Worm (Caenorhabditis elegans): ENCODE measurements around the gene T09A5.4.
A peak's percentile ranks its signal among the peaks of the same experiment; 100 is the strongest.

Gene T09A5.4

ce11 chrII:7880373-7880862 lies 34.4 kb downstream of the T09A5.4 start, which contains the start of gene perm-1 (continued):
- no peak for TF ChIP-seq F57A8.1 (GFP tag; optimal IDR thresholded peaks at IDR 0.05)
- TF ChIP-seq attf-3 (GFP tag; conservative IDR thresholded peaks at IDR 0.05) = peak; percentile 51; the same call in 1 of the 2 replicates
- no peak for TF ChIP-seq hlh-26 (GFP tag; conservative IDR thresholded peaks at IDR 0.05)
- no peak for TF ChIP-seq nhr-27 (tag; optimal IDR thresholded peaks at IDR 0.05)
- no peak for TF ChIP-seq hlh-12 (tag; optimal IDR thresholded peaks at IDR 0.05)
- peak; percentile 85 for TF ChIP-seq dox-1 (GFP tag; IDR thresholded peaks at IDR 0.05)
- no peak for TF ChIP-seq unc-62 (GFP tag; optimal IDR thresholded peaks at IDR 0.05)
- TF ChIP-seq sdz-38 (tag; optimal IDR thresholded peaks at IDR 0.05) = no peak
- TF ChIP-seq ztf-18 (tag; optimal IDR thresholded peaks at IDR 0.05) = peak; percentile 44
- TF ChIP-seq lin-54 (GFP tag; optimal IDR thresholded peaks at IDR 0.05) = peak; percentile 89
- TF ChIP-seq lir-1 (GFP tag; conservative IDR thresholded peaks at IDR 0.05) = peak; percentile 36; the same call in 1 of the 2 replicates
- TF ChIP-seq madf-3 (GFP tag; IDR thresholded peaks at IDR 0.05) = peak; percentile 91
- no peak for TF ChIP-seq mxl-1 (tag; optimal IDR thresholded peaks at IDR 0.05)
- no peak for TF ChIP-seq ztf-6 (GFP tag; IDR thresholded peaks at IDR 0.05)
- TF ChIP-seq F55B11.4 (tag; optimal IDR thresholded peaks at IDR 0.05; ENCODE audit: borderline replicate concordance, insufficient read depth) = no peak
- TF ChIP-seq mcd-1 (GFP tag; IDR thresholded peaks at IDR 0.05) = peak; percentile 65; the same call in 1 of the 2 replicates
- peak; percentile 37 for TF ChIP-seq F23B12.7 (tag; optimal IDR thresholded peaks at IDR 0.05; ENCODE audit: insufficient read depth)
- TF ChIP-seq hmg-1.2 (GFP tag; IDR thresholded peaks at IDR 0.05) = peak; percentile 71; the same call in 1 of the 2 replicates
- no peak for TF ChIP-seq B0035.1 (tag; optimal IDR thresholded peaks at IDR 0.05)
- peak; percentile 95 for TF ChIP-seq xnd-1 (tag; optimal IDR thresholded peaks at IDR 0.05)
- no peak for TF ChIP-seq lsy-27 (tag; optimal IDR thresholded peaks at IDR 0.05; ENCODE audit: borderline replicate concordance, insufficient read depth)
- TF ChIP-seq him-1 (tag; optimal IDR thresholded peaks at IDR 0.05) = peak; percentile 44
- TF ChIP-seq repo-1 (tag; optimal IDR thresholded peaks at IDR 0.05) = no peak
- no peak for TF ChIP-seq ceh-79 (tag; optimal IDR thresholded peaks at IDR 0.05)
- no peak for TF ChIP-seq F22D6.2 (tag; optimal IDR thresholded peaks at IDR 0.05)
- TF ChIP-seq C17E4.6 (GFP tag; IDR thresholded peaks at IDR 0.05) = 0 out of 2 replicates have a peak, but pooled peaks have one; percentile 60
- TF ChIP-seq ztf-28 (GFP tag; IDR thresholded peaks at IDR 0.05) = peak; percentile 71; the same call in 1 of the 2 replicates
- peak; percentile 92 for TF ChIP-seq hsf-1 (GFP tag; IDR thresholded peaks at IDR 0.05)
- peak; percentile 50; the same call in 1 of the 2 replicates for TF ChIP-seq Y53G8AR.9 (GFP tag; conservative IDR thresholded peaks at IDR 0.05)
- TF ChIP-seq egl-44 (GFP tag; IDR thresholded peaks at IDR 0.05) = no peak
- peak; percentile 47 for TF ChIP-seq hrde-1 (tag; optimal IDR thresholded peaks at IDR 0.05; ENCODE audit: borderline replicate concordance)
- TF ChIP-seq madf-6 (GFP tag; IDR thresholded peaks at IDR 0.05) = peak; percentile 99
- TF ChIP-seq rcor-1 (GFP tag; IDR thresholded peaks at IDR 0.05) = peak; percentile 90
- TF ChIP-seq dpff-1 (tag; optimal IDR thresholded peaks at IDR 0.05) = no peak
- peak; percentile 73 for TF ChIP-seq snpc-1.1 (tag; optimal IDR thresholded peaks at IDR 0.05; ENCODE audit: insufficient read depth)
- peak; percentile 64 for TF ChIP-seq snpc-4 (GFP tag; optimal IDR thresholded peaks at IDR 0.05)
- TF ChIP-seq snpc-4 (tag; optimal IDR thresholded peaks at IDR 0.05) = peak in 2 of 4 experiments; percentile 57 to 60
- no peak for TF ChIP-seq B0261.1 (tag; optimal IDR thresholded peaks at IDR 0.05)
- TF ChIP-seq bed-2 (GFP tag; IDR thresholded peaks at IDR 0.05) = no peak
- peak; percentile 94 for TF ChIP-seq snpc-3.4 (tag; optimal IDR thresholded peaks at IDR 0.05)
- TF ChIP-seq ceh-100 (GFP tag; IDR thresholded peaks at IDR 0.05) = peak; percentile 48; the same call in 1 of the 2 replicates
- peak; percentile 75 for TF ChIP-seq B0336.3 (GFP tag; IDR thresholded peaks at IDR 0.05)
- TF ChIP-seq F37B4.10 (GFP tag; IDR thresholded peaks at IDR 0.05) = no peak
- TF ChIP-seq ztf-25 (GFP tag; IDR thresholded peaks at IDR 0.05) = no peak
- peak; percentile 86 for TF ChIP-seq athp-1 (tag; optimal IDR thresholded peaks at IDR 0.05)
- TF ChIP-seq madf-8 (GFP tag; conservative IDR thresholded peaks at IDR 0.05) = peak; percentile 96
- TF ChIP-seq T07F8.4 (tag; optimal IDR thresholded peaks at IDR 0.05) = no peak

Data from whole organism, young adult.